Fruit fly (Drosophila melanogaster) whole organism, embryonic: ENCODE results near the gene da.
A peak's percentile ranks its signal among the peaks of the same experiment; 100 is the strongest.

Source experiments
- Atf6 ChIP-seq: fragments of 200-800 bp; sonication (Bioruptor generic); IDR thresholded peaks from 2 replicates; pipeline ENCODE4 v1.3.6; 2022; ENCODE audit warnings: missing biosample characterization, missing genetic modification characterization
- B-H2 ChIP-seq: fragments of 200-800 bp; sonication (Bioruptor generic); optimal IDR thresholded peaks from 2 replicates; lab custom pipeline; 2018; ENCODE audit warnings: missing biosample characterization, mild to moderate bottlenecking, missing genetic modification characterization
- CG10959 ChIP-seq: fragments of 200-800 bp; sonication (Bioruptor generic); IDR thresholded peaks from 2 replicates; pipeline ENCODE4 v1.3.6; 2022; ENCODE audit warnings: missing biosample characterization, missing genetic modification characterization
- CG10979 ChIP-seq: fragments of 200-800 bp; sonication (Bioruptor generic); optimal IDR thresholded peaks from 2 replicates; lab custom pipeline; 2018; ENCODE audit warnings: missing biosample characterization, mild to moderate bottlenecking, missing genetic modification characterization, moderate library complexity
- CG13287 ChIP-seq: fragments of 200-800 bp; sonication (Bioruptor generic); IDR thresholded peaks from 2 replicates; pipeline ENCODE4 v1.3.6; 2022; ENCODE audit warnings: missing biosample characterization, missing genetic modification characterization; ENCODE audit not compliant: partially characterized antibody
- CG13775 ChIP-seq: fragments of 200-800 bp; sonication (Bioruptor generic); optimal IDR thresholded peaks from 3 replicates; lab custom pipeline; 2017; ENCODE audit warnings: missing biosample characterization, mild to moderate bottlenecking, missing genetic modification characterization
- CG13894 ChIP-seq: fragments of 200-800 bp; sonication (Bioruptor generic); optimal IDR thresholded peaks from 3 replicates; lab custom pipeline; 2018; ENCODE audit warnings: missing biosample characterization, mild to moderate bottlenecking, missing genetic modification characterization, moderate library complexity
- CG15514 ChIP-seq: fragments of 200-800 bp; sonication (Bioruptor generic); optimal IDR thresholded peaks from 3 replicates; lab custom pipeline; 2017; ENCODE audit warnings: missing biosample characterization, missing genetic modification characterization, mild to moderate bottlenecking, moderate library complexity, missing genetic modification reagents
- CG16813 ChIP-seq: fragments of 200-800 bp; sonication (Bioruptor generic); IDR thresholded peaks from 3 replicates; pipeline ENCODE4 v1.3.6; 2022; ENCODE audit warnings: missing biosample characterization, missing genetic modification characterization; ENCODE audit not compliant: partially characterized antibody
- CG18262 ChIP-seq: fragments of 200-800 bp; optimal IDR thresholded peaks from 3 replicates; lab custom pipeline; 2019; ENCODE audit warnings: missing biosample characterization, mild to moderate bottlenecking, missing genetic modification characterization, moderate library complexity
- CG2712 ChIP-seq: fragments of 200-800 bp; optimal IDR thresholded peaks from 3 replicates; lab custom pipeline; 2019; ENCODE audit warnings: missing biosample characterization, mild to moderate bottlenecking, missing genetic modification characterization, moderate library complexity
- CG30403 ChIP-seq: fragments of 200-800 bp; sonication (Bioruptor generic); optimal IDR thresholded peaks from 3 replicates; lab custom pipeline; 2016; ENCODE audit warnings: missing biosample characterization, missing genetic modification characterization
- CG31441 ChIP-seq: fragments of 200-800 bp; sonication (Bioruptor generic); IDR thresholded peaks from 2 replicates; pipeline ENCODE4 v1.3.6; 2022; ENCODE audit warnings: missing biosample characterization, missing genetic modification characterization
- CG32532 ChIP-seq: fragments of 200-800 bp; sonication (Bioruptor generic); IDR thresholded peaks from 2 replicates; pipeline ENCODE4 v1.3.6; 2022; ENCODE audit warnings: missing biosample characterization, missing genetic modification characterization
- CG34376 ChIP-seq: fragments of 200-800 bp; sonication (Bioruptor generic); optimal IDR thresholded peaks from 2 replicates; lab custom pipeline; 2018; ENCODE audit warnings: missing biosample characterization, mild to moderate bottlenecking, missing genetic modification characterization
- CG7745 ChIP-seq: fragments of 200-800 bp; sonication (Bioruptor generic); optimal IDR thresholded peaks from 2 replicates; lab custom pipeline; 2018; ENCODE audit warnings: missing biosample characterization, mild to moderate bottlenecking, missing genetic modification characterization, moderate library complexity
- CG8290 ChIP-seq, 3 experiments: fragments of 200-800 bp; sonication (Bioruptor generic); optimal IDR thresholded peaks; 2 replicates each; lab custom pipeline; 2016 to 2019; ENCODE audit warnings: missing biosample characterization in 3 of 3, missing genetic modification characterization in 3 of 3, mild to moderate bottlenecking in 2 of 3, moderate library complexity in 1 of 3
- CG8388 ChIP-seq: fragments of 200-800 bp; sonication (Bioruptor generic); optimal IDR thresholded peaks from 2 replicates; lab custom pipeline; 2019; ENCODE audit warnings: missing biosample characterization, mild to moderate bottlenecking, missing genetic modification characterization, moderate library complexity
- CG8478 ChIP-seq: fragments of >200 bp; optimal IDR thresholded peaks from 2 replicates; lab custom pipeline; 2018
- CoRest ChIP-seq: fragments of 200-800 bp; sonication (Bioruptor generic); optimal IDR thresholded peaks from 3 replicates; lab custom pipeline; 2018; ENCODE audit warnings: missing biosample characterization, mild to moderate bottlenecking, missing genetic modification characterization, moderate library complexity
- D19A ChIP-seq: fragments of 200-800 bp; optimal IDR thresholded peaks from 3 replicates; lab custom pipeline; 2019; ENCODE audit warnings: missing biosample characterization, mild to moderate bottlenecking, missing genetic modification characterization, moderate library complexity
- Dip3 ChIP-seq: fragments of 200-800 bp; sonication (Bioruptor generic); optimal IDR thresholded peaks from 3 replicates; lab custom pipeline; 2016; ENCODE audit warnings: missing biosample characterization, missing genetic modification characterization
- Dp ChIP-seq: fragments of 200-800 bp; sonication (Bioruptor generic); optimal IDR thresholded peaks from 2 replicates; lab custom pipeline; 2018; ENCODE audit warnings: missing biosample characterization, mild to moderate bottlenecking, missing genetic modification characterization, moderate library complexity
- Ets97D ChIP-seq: fragments of 200-800 bp; sonication (Bioruptor generic); optimal IDR thresholded peaks from 3 replicates; lab custom pipeline; 2016; ENCODE audit warnings: missing biosample characterization, missing genetic modification characterization
- Hr51 ChIP-seq, 2 experiments: fragments of 200-800 bp; sonication (Bioruptor generic); optimal IDR thresholded peaks; 2 replicates in 1 of 2; 3 replicates in 1 of 2; lab custom pipeline; 2016 to 2018; ENCODE audit warnings: missing biosample characterization in 2 of 2, missing genetic modification characterization in 2 of 2, mild to moderate bottlenecking in 1 of 2, moderate library complexity in 1 of 2
- Oaz ChIP-seq: fragments of 200-800 bp; sonication (Bioruptor generic); IDR thresholded peaks from 2 replicates; pipeline ENCODE4 v1.3.6; 2022; ENCODE audit warnings: missing biosample characterization, missing genetic modification characterization
- Opbp ChIP-seq: fragments of 200-800 bp; sonication (Bioruptor generic); IDR thresholded peaks from 3 replicates; pipeline ENCODE4 v1.3.6; 2022; ENCODE audit warnings: missing biosample characterization, missing genetic modification characterization; ENCODE audit not compliant: partially characterized antibody
- PHDP ChIP-seq: fragments of 200-800 bp; sonication (Bioruptor generic); optimal IDR thresholded peaks from 3 replicates; lab custom pipeline; 2018; ENCODE audit warnings: missing biosample characterization, mild to moderate bottlenecking, missing genetic modification characterization, moderate library complexity
- Rx ChIP-seq: fragments of 200-800 bp; sonication (Bioruptor generic); IDR thresholded peaks from 2 replicates; pipeline ENCODE4 v1.3.6; 2022; ENCODE audit warnings: missing biosample characterization, missing genetic modification characterization
- Scr ChIP-seq: fragments of 200-800 bp; sonication (Bioruptor generic); IDR thresholded peaks from 2 replicates; pipeline ENCODE4 v1.3.6; 2022; ENCODE audit warnings: missing biosample characterization, missing genetic modification characterization; ENCODE audit not compliant: partially characterized antibody
- Sox102F ChIP-seq: fragments of 200-800 bp; sonication (Bioruptor generic); optimal IDR thresholded peaks from 2 replicates; lab custom pipeline; 2018; ENCODE audit warnings: missing biosample characterization, mild to moderate bottlenecking, missing genetic modification characterization, moderate library complexity
- Sry-β ChIP-seq: fragments of 200-800 bp; sonication (Bioruptor generic); optimal IDR thresholded peaks from 2 replicates; lab custom pipeline; 2018; ENCODE audit warnings: missing biosample characterization, mild to moderate bottlenecking, missing genetic modification characterization, moderate library complexity
- Sry-δ ChIP-seq: fragments of 200-800 bp; sonication (Bioruptor generic); optimal IDR thresholded peaks from 2 replicates; lab custom pipeline; 2016; ENCODE audit warnings: missing biosample characterization, missing genetic modification characterization
- YL-1 ChIP-seq: fragments of 200-800 bp; sonication (Bioruptor generic); optimal IDR thresholded peaks from 3 replicates; lab custom pipeline; 2017; ENCODE audit warnings: missing biosample characterization, mild to moderate bottlenecking, missing genetic modification characterization
- amos ChIP-seq: fragments of 200-800 bp; sonication (Bioruptor generic); IDR thresholded peaks from 2 replicates; pipeline ENCODE4 v1.3.6; 2022; ENCODE audit warnings: missing biosample characterization, missing genetic modification characterization; ENCODE audit not compliant: partially characterized antibody
- dm ChIP-seq: fragments of 200-800 bp; sonication (Bioruptor generic); optimal IDR thresholded peaks from 3 replicates; lab custom pipeline; 2016; ENCODE audit warnings: missing biosample characterization, missing genetic modification characterization
- gem ChIP-seq: fragments of 200-800 bp; sonication (Bioruptor generic); optimal IDR thresholded peaks from 2 replicates; lab custom pipeline; 2019; ENCODE audit warnings: missing biosample characterization, mild to moderate bottlenecking, missing genetic modification characterization, moderate library complexity
- grau ChIP-seq: fragments of 200-800 bp; optimal IDR thresholded peaks from 3 replicates; lab custom pipeline; 2019; ENCODE audit warnings: missing biosample characterization, mild to moderate bottlenecking, missing genetic modification characterization, moderate library complexity
- gro ChIP-seq: fragments of 200-800 bp; sonication (Bioruptor generic); optimal IDR thresholded peaks from 2 replicates; lab custom pipeline; 2016; ENCODE audit warnings: missing biosample characterization, missing genetic modification characterization
- inv ChIP-seq: fragments of 200-800 bp; sonication (Bioruptor generic); IDR thresholded peaks from 2 replicates; pipeline ENCODE4 v1.3.6; 2022; ENCODE audit warnings: missing biosample characterization, missing genetic modification characterization; ENCODE audit not compliant: partially characterized antibody
- klu ChIP-seq: fragments of 200-800 bp; sonication (Bioruptor generic); IDR thresholded peaks from 2 replicates; pipeline ENCODE4 v1.3.6; 2022; ENCODE audit warnings: missing biosample characterization, missing genetic modification characterization
- knrl ChIP-seq: fragments of 200-800 bp; sonication (Bioruptor generic); IDR thresholded peaks from 3 replicates; pipeline ENCODE4 v1.3.6; 2022; ENCODE audit warnings: missing biosample characterization, missing genetic modification characterization; ENCODE audit not compliant: partially characterized antibody
- lbe ChIP-seq: fragments of 200-800 bp; sonication (Bioruptor generic); optimal IDR thresholded peaks from 2 replicates; lab custom pipeline; 2016; ENCODE audit warnings: missing biosample characterization, mild to moderate bottlenecking, missing genetic modification characterization
- phol ChIP-seq: fragments of 200-800 bp; sonication (Bioruptor generic); optimal IDR thresholded peaks from 3 replicates; lab custom pipeline; 2018; ENCODE audit warnings: missing biosample characterization, mild to moderate bottlenecking, missing genetic modification characterization, moderate library complexity
- sd ChIP-seq: fragments of 200-800 bp; sonication (Bioruptor generic); optimal IDR thresholded peaks from 3 replicates; lab custom pipeline; 2018; ENCODE audit warnings: missing biosample characterization, mild to moderate bottlenecking, missing genetic modification characterization, moderate library complexity
- sens ChIP-seq: fragments of 200-800 bp; sonication (Bioruptor generic); peaks from one replicate; lab custom pipeline; 2016; ENCODE audit warnings: missing biosample characterization, missing genetic modification characterization
- slou ChIP-seq: fragments of 200-800 bp; sonication (Bioruptor generic); optimal IDR thresholded peaks from 3 replicates; lab custom pipeline; 2016; ENCODE audit warnings: missing biosample characterization, missing genetic modification characterization
- sr ChIP-seq: fragments of 200-800 bp; sonication (Bioruptor generic); IDR thresholded peaks from 3 replicates; pipeline ENCODE4 v1.3.6; 2022; ENCODE audit warnings: missing biosample characterization, missing genetic modification characterization
- zen2 ChIP-seq: fragments of 200-800 bp; sonication (Bioruptor generic); IDR thresholded peaks from 3 replicates; pipeline ENCODE4 v1.3.6; 2022; ENCODE audit warnings: missing biosample characterization, missing genetic modification characterization; ENCODE audit not compliant: partially characterized antibody

The da gene

DNA sequence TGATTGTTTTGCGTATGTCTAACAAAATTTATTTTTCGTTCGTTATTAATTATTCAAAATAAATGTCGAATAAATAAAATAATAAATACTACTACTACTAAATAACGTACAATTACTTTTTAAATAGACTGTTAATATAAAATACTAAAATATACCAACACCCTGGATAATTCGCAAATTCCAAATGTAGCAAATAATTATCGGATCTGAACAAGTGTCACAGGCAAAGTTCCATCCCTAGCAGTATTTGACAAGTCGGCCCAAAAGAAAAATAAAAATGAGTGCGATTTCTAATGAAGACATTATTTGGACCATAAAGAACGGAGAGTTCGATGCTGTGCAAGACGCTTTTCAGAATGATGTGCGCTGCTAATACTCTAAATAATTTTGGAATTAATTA, 46.5 kb upstream of the da start, which contains the start of gene CG31715 (continued):
- TF ChIP-seq CG10979 (tag; lab: Kevin White, UChicago), result peak; percentile 4
- peak; percentile 87 for TF ChIP-seq sd (tag; lab: Kevin White, UChicago)
- no peak for TF ChIP-seq dm
- TF ChIP-seq Hr51 (GFP tag; optimal IDR thresholded peaks at IDR 0.05; lab: Kevin White, UChicago), result peak in 1 of 2 experiments; percentile 18
- no peak for TF ChIP-seq zen2 (GFP tag; lab: Robert Waterston, UW)
- no peak for TF ChIP-seq CG8478 (lab: Kevin White, UChicago)
- no peak for TF ChIP-seq Sry-β (GFP tag; lab: Kevin White, UChicago)
- peak; percentile 63 for TF ChIP-seq CG13287 (GFP tag; lab: Robert Waterston, UW)
- TF ChIP-seq CG32532 (GFP tag; lab: Robert Waterston, UW), result peak; percentile 58; the same call in 1 of the 2 replicates
- TF ChIP-seq CG8290 (GFP tag; optimal IDR thresholded peaks at IDR 0.05; lab: Kevin White, UChicago), result peak; percentile 19
- peak in 1 of 2 experiments; percentile 40 for TF ChIP-seq CG8290 (tag; optimal IDR thresholded peaks at IDR 0.05; lab: Kevin White, UChicago)
- peak; percentile 13 for TF ChIP-seq phol (tag; lab: Kevin White, UChicago)
- no peak for TF ChIP-seq slou
- no peak for TF ChIP-seq Sox102F (GFP tag; lab: Kevin White, UChicago)
- TF ChIP-seq Dip3 (GFP tag; lab: Kevin White, UChicago), result no peak
- peak; percentile 8 for TF ChIP-seq D19A
- peak; percentile 39 for TF ChIP-seq PHDP (tag; lab: Kevin White, UChicago)
- TF ChIP-seq Opbp (GFP tag; lab: Robert Waterston, UW), result peak; percentile 45; the same call in 1 of the 3 replicates
- no peak for TF ChIP-seq klu (GFP tag; lab: Robert Waterston, UW)
- TF ChIP-seq sens, result peak; percentile 77
- TF ChIP-seq CoRest, result peak; percentile 0
- peak; percentile 64 for TF ChIP-seq gem (tag; lab: Kevin White, UChicago)
- peak; percentile 99 for TF ChIP-seq CG8388
- TF ChIP-seq B-H2, result peak; percentile 19
- peak; percentile 98 for TF ChIP-seq CG7745 (tag; lab: Kevin White, UChicago)
- TF ChIP-seq inv, result peak; percentile 29; the same call in 1 of the 2 replicates
- TF ChIP-seq amos, result peak; percentile 60; the same call in 1 of the 2 replicates
- 0 out of 3 replicates have a peak, but pooled peaks have one; percentile 28 for TF ChIP-seq knrl (GFP tag; lab: Robert Waterston, UW)
- peak; percentile 21 for TF ChIP-seq YL-1 (GFP tag; lab: Kevin White, UChicago)
- TF ChIP-seq CG34376, result peak; percentile 5
- peak; percentile 38 for TF ChIP-seq grau (tag; lab: Kevin White, UChicago)
- TF ChIP-seq Scr, result peak; percentile 51
- no peak for TF ChIP-seq sr (GFP tag; lab: Robert Waterston, UW)
- TF ChIP-seq Sry-δ, result peak; percentile 73
- no peak for TF ChIP-seq gro (GFP tag; lab: Kevin White, UChicago)
- TF ChIP-seq Oaz (GFP tag; lab: Robert Waterston, UW), result no peak
- peak; percentile 25 for TF ChIP-seq CG2712
- TF ChIP-seq CG16813 (GFP tag; lab: Robert Waterston, UW), result peak; percentile 47; the same call in 1 of the 3 replicates
- TF ChIP-seq CG31441 (GFP tag; lab: Robert Waterston, UW), result peak; percentile 16; the same call in 1 of the 2 replicates
- TF ChIP-seq lbe, result peak; percentile 44
- peak; percentile 12 for TF ChIP-seq Dp (GFP tag; lab: Kevin White, UChicago)
- TF ChIP-seq CG13775 (GFP tag; lab: Kevin White, UChicago), result no peak
- TF ChIP-seq CG15514 (GFP tag; lab: Kevin White, UChicago), result peak; percentile 37
- TF ChIP-seq Atf6, result 0 out of 2 replicates have a peak, but pooled peaks have one; percentile 19
- no peak for TF ChIP-seq CG10959 (GFP tag; lab: Robert Waterston, UW)
- peak; percentile 16 for TF ChIP-seq CG30403 (GFP tag; lab: Kevin White, UChicago)
- peak; percentile 10 for TF ChIP-seq CG18262 (tag; lab: Kevin White, UChicago)
- TF ChIP-seq Rx (GFP tag; lab: Robert Waterston, UW), result no peak
- peak; percentile 27 for TF ChIP-seq CG13894 (tag; lab: Kevin White, UChicago)
- no peak for TF ChIP-seq Ets97D (GFP tag; lab: Kevin White, UChicago)
